Worm (Caenorhabditis elegans) whole organism, early embryonic: ENCODE data around the gene nhr-59.

Source experiments
- B0310.2 ChIP-seq: sonication (generic microtip); optimal IDR thresholded peaks from 2 replicates; lab custom pipeline; 2016; ENCODE audit warnings: mild to moderate bottlenecking, missing genetic modification characterization, missing compliant biosample characterization
- F13C5.2 ChIP-seq: sonication (generic microtip); optimal IDR thresholded peaks from 2 replicates; lab custom pipeline; 2017; ENCODE audit warnings: mild to moderate bottlenecking, missing genetic modification characterization, inconsistent platforms, missing compliant biosample characterization
- aly-1 ChIP-seq: sonication (generic microtip); optimal IDR thresholded peaks from 2 replicates; lab custom pipeline; 2016; ENCODE audit warnings: missing genetic modification characterization, missing compliant biosample characterization
- ama-1 ChIP-seq: fragments of 150-350 bp; optimal IDR thresholded peaks from 2 replicates; lab custom pipeline; 2014
- ceh-13 ChIP-seq: fragments of 200-800 bp; sonication (Bioruptor generic); optimal IDR thresholded peaks from 2 replicates; lab custom pipeline; 2018; ENCODE audit warnings: mild to moderate bottlenecking, missing genetic modification characterization, missing compliant biosample characterization
- ceh-36 ChIP-seq: sonication (generic microtip); optimal IDR thresholded peaks from 2 replicates; lab custom pipeline; 2016; ENCODE audit warnings: missing genetic modification characterization, inconsistent platforms, missing compliant biosample characterization
- ets-7 ChIP-seq: sonication (generic microtip); optimal IDR thresholded peaks from 2 replicates; lab custom pipeline; 2016; ENCODE audit warnings: missing genotype, missing genetic modification characterization, missing compliant biosample characterization
- flt-1 ChIP-seq: fragments of 200-800 bp; sonication (Bioruptor generic); IDR thresholded peaks from 2 replicates; pipeline ENCODE4 v1.3.6; 2022; ENCODE audit warnings: missing genetic modification characterization, missing compliant biosample characterization
- hmbx-1 ChIP-seq: sonication (generic microtip); optimal IDR thresholded peaks from 2 replicates; lab custom pipeline; 2016; ENCODE audit warnings: mild to moderate bottlenecking, missing genetic modification characterization, missing compliant biosample characterization
- hmg-4 ChIP-seq: fragments of 200-800 bp; sonication (Bioruptor generic); optimal IDR thresholded peaks from 2 replicates; lab custom pipeline; 2018; ENCODE audit warnings: mild to moderate bottlenecking, missing genetic modification characterization, missing compliant biosample characterization
- hnd-1 ChIP-seq: sonication (generic microtip); optimal IDR thresholded peaks from 2 replicates; lab custom pipeline; 2016; ENCODE audit warnings: missing genetic modification characterization, missing compliant biosample characterization
- pes-1 ChIP-seq: fragments of 200-800 bp; sonication (Bioruptor generic); IDR thresholded peaks from 2 replicates; pipeline ENCODE4 v1.3.6; 2022; ENCODE audit warnings: missing genetic modification reagents, missing genetic modification characterization, missing compliant biosample characterization
- scrt-1 ChIP-seq: fragments of 200-800 bp; sonication (Bioruptor generic); IDR thresholded peaks from 2 replicates; pipeline ENCODE4 v1.3.6; 2022; ENCODE audit warnings: missing genetic modification characterization, missing compliant biosample characterization
- sea-1 ChIP-seq: fragments of 200-800 bp; sonication (Bioruptor generic); conservative IDR thresholded peaks from 2 replicates; pipeline ENCODE4 v1.3.6; 2022; ENCODE audit warnings: missing genetic modification characterization, missing compliant biosample characterization
- tbx-11 ChIP-seq: fragments of 200-800 bp; sonication (Bioruptor generic); IDR thresholded peaks from 2 replicates; pipeline ENCODE4 v1.3.6; 2022; ENCODE audit warnings: missing genetic modification characterization, missing compliant biosample characterization
- tbx-37 ChIP-seq: fragments of 200-800 bp; sonication (Bioruptor generic); conservative IDR thresholded peaks from 2 replicates; pipeline ENCODE4 v1.3.6; 2022; ENCODE audit warnings: missing genetic modification reagents, missing genetic modification characterization, missing compliant biosample characterization
- tra-4 ChIP-seq: sonication (generic microtip); optimal IDR thresholded peaks from 2 replicates; lab custom pipeline; 2017; ENCODE audit warnings: missing genetic modification characterization, missing compliant biosample characterization

nhr-59 gene

ce11 chrV:2242630-2243029, 35.4 kb downstream of the nhr-59 start, which contains the start of gene cyp-33C3:
Gene cyp-33C3 (plus strand): TSS chrV:2242778.
- TF ChIP-seq hnd-1 (no peak), scrt-1 (GFP tag; lab: Robert Waterston, UW) (no peak)

ce11 chrV:2238012-2238411, 40.1 kb downstream of the nhr-59 start:
- TF ChIP-seq ceh-36 (no peak), flt-1 (GFP tag; lab: Robert Waterston, UW) (no peak), ceh-13 (no peak), tbx-11 (GFP tag; lab: Robert Waterston, UW) (no peak), hmbx-1 (tag; lab: Kevin White, UChicago) (no peak), F13C5.2 (tag; lab: Kevin White, UChicago) (no peak), scrt-1 (GFP tag; lab: Robert Waterston, UW) (no peak), aly-1 (tag; lab: Kevin White, UChicago) (no peak), tbx-37 (GFP tag; lab: Robert Waterston, UW) (no peak), sea-1 (no peak), B0310.2 (tag; lab: Kevin White, UChicago) (no peak), hmg-4 (GFP tag; lab: Kevin White, UChicago) (no peak), tra-4 (no peak), ama-1 (lab: Kevin White, UChicago) (no peak), ets-7 (tag; lab: Kevin White, UChicago) (no peak), hnd-1 (no peak), pes-1 (no peak)

ce11 chrV:2235848-2236247, 42.2 kb downstream of the nhr-59 start, which contains the start of gene cyp-33C4:
Gene cyp-33C4 (plus strand): TSS chrV:2236140.
- no peak for TF ChIP-seq aly-1 (tag; lab: Kevin White, UChicago)
- TF ChIP-seq tbx-11 (GFP tag; lab: Robert Waterston, UW), result no peak
- TF ChIP-seq hnd-1, result no peak
- no peak for TF ChIP-seq sea-1
- TF ChIP-seq ama-1 (lab: Kevin White, UChicago), result no peak

- TF ChIP-seq tbx-11 (GFP tag; lab: Robert Waterston, UW) (no peak), ceh-36 (no peak), flt-1 (GFP tag; lab: Robert Waterston, UW) (no peak), ets-7 (tag; lab: Kevin White, UChicago) (no peak), tra-4 (no peak), B0310.2 (tag; lab: Kevin White, UChicago) (no peak)
These were observed 44.9 kb downstream of the nhr-59 start, which contains the start of gene nhr-96 for ce11 chrV:2233177-2233576. Gene nhr-96 (plus strand): TSS chrV:2233477.

ce11 chrV:2230912-2231311, 47.2 kb downstream of the nhr-59 start, which contains the start of gene nhr-134:
Gene nhr-134 (plus strand): TSS chrV:2231223.
- TF ChIP-seq flt-1 (GFP tag; lab: Robert Waterston, UW) (no peak), B0310.2 (tag; lab: Kevin White, UChicago) (no peak), ceh-36 (no peak), pes-1 (no peak), sea-1 (no peak), tra-4 (no peak)

- TF ChIP-seq F13C5.2 (tag; lab: Kevin White, UChicago) (no peak), tbx-37 (GFP tag; lab: Robert Waterston, UW) (no peak), B0310.2 (tag; lab: Kevin White, UChicago) (no peak), flt-1 (GFP tag; lab: Robert Waterston, UW) (no peak), ceh-13 (no peak), tra-4 (no peak), tbx-11 (GFP tag; lab: Robert Waterston, UW) (no peak), hmg-4 (GFP tag; lab: Kevin White, UChicago) (no peak), pes-1 (no peak), ceh-36 (no peak), hmbx-1 (tag; lab: Kevin White, UChicago) (no peak), scrt-1 (GFP tag; lab: Robert Waterston, UW) (no peak), ets-7 (tag; lab: Kevin White, UChicago) (no peak), ama-1 (lab: Kevin White, UChicago) (no peak), aly-1 (tag; lab: Kevin White, UChicago) (no peak)
These were observed 49.3 kb downstream of the nhr-59 start, which contains the start of gene nhr-126 for ce11 chrV:2228781-2229180. Gene nhr-126 (plus strand): TSS chrV:2229081.

ce11 chrV:2226903-2227302, 51.2 kb downstream of the nhr-59 start, which contains the start of gene nhr-18:
Gene nhr-18 (plus strand): TSS chrV:2227203.
- TF ChIP-seq F13C5.2 (tag; lab: Kevin White, UChicago) (no peak), ceh-13 (no peak), sea-1 (no peak)
